Worm (Caenorhabditis elegans): ENCODE data around the gene K09C6.10.

K09C6.10 gene

DNA sequence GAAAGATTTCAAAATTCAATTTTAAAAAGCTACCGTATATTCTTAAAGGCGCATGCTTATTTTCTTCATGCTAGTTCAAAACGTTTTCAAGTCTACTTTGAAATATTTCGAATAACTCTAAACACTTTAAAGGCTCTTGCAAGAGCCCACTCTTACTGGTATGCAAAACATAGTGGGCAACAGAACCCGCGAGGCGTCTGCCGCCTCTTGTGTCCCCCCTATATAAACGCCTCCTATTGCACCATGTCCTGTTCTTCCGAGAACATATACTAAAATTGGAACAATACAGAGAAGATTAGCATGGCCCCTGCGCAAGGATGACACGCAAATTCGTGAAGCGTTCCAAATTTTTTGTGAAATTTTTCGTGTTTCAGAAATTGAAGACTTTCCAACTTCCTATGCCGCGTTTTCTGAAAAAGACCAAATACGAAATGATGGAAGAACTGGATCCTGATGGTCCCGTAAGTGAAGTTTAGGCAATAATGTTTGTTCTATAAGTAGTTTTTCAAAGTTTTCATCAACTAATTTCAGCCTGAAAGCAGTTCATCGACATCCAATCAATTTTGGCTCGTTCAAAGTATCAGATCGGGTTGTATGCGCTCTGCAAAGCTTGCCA lies 19.7 kb downstream of the K09C6.10 start (continued):
- TF ChIP-seq lin-54 (GFP tag; optimal IDR thresholded peaks at IDR 0.05) = no peak

DNA sequence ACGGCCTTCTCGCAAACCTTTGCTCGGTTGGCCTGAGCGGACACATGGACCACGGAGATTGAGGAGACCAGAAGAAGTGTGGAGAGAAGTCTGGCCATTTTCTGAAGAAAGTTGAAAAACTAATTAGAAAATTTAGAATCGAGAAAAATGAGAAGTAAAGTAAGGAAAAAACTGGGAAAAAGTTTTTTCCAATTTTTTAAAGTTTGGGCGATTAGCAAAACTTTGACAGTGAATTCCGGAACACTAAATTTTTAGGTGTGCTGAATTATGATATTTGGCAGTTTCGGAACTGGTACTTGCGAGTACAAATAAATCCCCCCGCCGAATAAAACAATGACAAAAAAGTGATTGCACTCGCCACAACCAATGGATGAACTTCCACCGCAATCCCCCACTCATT lies 27.5 kb downstream of the K09C6.10 start, which contains the start of gene T02B11.3:
T02B11.3 (minus strand) TSS at position 101 of the 400 bp plus-strand sequence.
- TF ChIP-seq Y67H2A.10 (GFP tag; conservative IDR thresholded peaks at IDR 0.05) (no peak), snpc-4 (GFP tag; optimal IDR thresholded peaks at IDR 0.05) (no peak), snpc-4 (tag; optimal IDR thresholded peaks at IDR 0.05) (no peak), ztf-26 (tag; optimal IDR thresholded peaks at IDR 0.05) (no peak), madf-8 (GFP tag; conservative IDR thresholded peaks at IDR 0.05) (no peak), Y95B8A.8 (GFP tag; IDR thresholded peaks at IDR 0.05) (no peak), lsy-27 (tag; optimal IDR thresholded peaks at IDR 0.05; ENCODE audit: borderline replicate concordance, insufficient read depth) (no peak), nhr-80 (tag; optimal IDR thresholded peaks at IDR 0.05) (no peak), aptf-2 (GFP tag; conservative IDR thresholded peaks at IDR 0.05) (no peak), lir-1 (GFP tag; conservative IDR thresholded peaks at IDR 0.05) (no peak), ztf-22 (GFP tag; optimal IDR thresholded peaks at IDR 0.05) (no peak), Y79H2A.3 (GFP tag; conservative IDR thresholded peaks at IDR 0.05) (no peak), mxl-1 (tag; optimal IDR thresholded peaks at IDR 0.05) (no peak), T26A5.8 (tag; optimal IDR thresholded peaks at IDR 0.05) (no peak), rcor-1 (GFP tag; IDR thresholded peaks at IDR 0.05) (no peak), F39B2.1 (GFP tag; IDR thresholded peaks at IDR 0.05) (no peak), gei-17 (GFP tag; optimal IDR thresholded peaks at IDR 0.05) (no peak)

DNA sequence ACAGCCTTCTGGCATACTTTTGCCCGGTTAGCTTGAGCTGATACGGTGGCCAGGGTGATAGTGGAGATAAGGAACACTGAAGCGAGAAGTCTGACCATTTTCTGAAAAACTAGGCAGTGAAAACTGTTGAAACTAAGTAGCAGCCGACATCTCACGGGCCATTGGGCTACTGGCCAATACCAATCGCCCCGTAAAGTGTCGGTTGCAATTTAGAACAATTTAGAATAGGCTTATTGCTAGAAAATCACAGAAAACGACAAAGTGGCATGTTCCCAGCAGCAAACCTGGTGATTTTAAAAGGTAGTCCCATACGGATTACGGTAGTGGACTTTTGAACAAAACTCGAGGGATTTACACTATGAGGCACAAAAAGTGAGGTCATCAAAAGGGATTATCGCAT lies 31.8 kb downstream of the K09C6.10 start, which contains the start of gene T02B11.4:
T02B11.4 (minus strand) TSS at position 101 of the 400 bp plus-strand sequence.
- TF ChIP-seq let-526 (GFP tag; IDR thresholded peaks at IDR 0.05) (no peak), nfya-2 (GFP tag; IDR thresholded peaks at IDR 0.05) (no peak), zim-3 (tag; optimal IDR thresholded peaks at IDR 0.05) (no peak), F10E7.11 (tag; optimal IDR thresholded peaks at IDR 0.05) (no peak), rec-8 (tag; optimal IDR thresholded peaks at IDR 0.05) (no peak), ceh-58 (GFP tag; IDR thresholded peaks at IDR 0.05) (no peak), nhr-27 (tag; optimal IDR thresholded peaks at IDR 0.05) (no peak), B0035.1 (tag; optimal IDR thresholded peaks at IDR 0.05) (no peak), mcd-1 (GFP tag; IDR thresholded peaks at IDR 0.05) (no peak), tbp1 (GFP tag; optimal IDR thresholded peaks at IDR 0.05) (no peak), aptf-2 (GFP tag; conservative IDR thresholded peaks at IDR 0.05) (no peak), ets-4 (GFP tag; optimal IDR thresholded peaks at IDR 0.05) (no peak), unc-62 (GFP tag; optimal IDR thresholded peaks at IDR 0.05) (no peak), ztf-28 (GFP tag; IDR thresholded peaks at IDR 0.05) (no peak), somi-1 (GFP tag; optimal IDR thresholded peaks at IDR 0.05) (no peak), egrh-3 (GFP tag; IDR thresholded peaks at IDR 0.05) (no peak), K12H6.12 (tag; optimal IDR thresholded peaks at IDR 0.05) (no peak), ccch-3 (GFP tag; optimal IDR thresholded peaks at IDR 0.05) (no peak)

DNA sequence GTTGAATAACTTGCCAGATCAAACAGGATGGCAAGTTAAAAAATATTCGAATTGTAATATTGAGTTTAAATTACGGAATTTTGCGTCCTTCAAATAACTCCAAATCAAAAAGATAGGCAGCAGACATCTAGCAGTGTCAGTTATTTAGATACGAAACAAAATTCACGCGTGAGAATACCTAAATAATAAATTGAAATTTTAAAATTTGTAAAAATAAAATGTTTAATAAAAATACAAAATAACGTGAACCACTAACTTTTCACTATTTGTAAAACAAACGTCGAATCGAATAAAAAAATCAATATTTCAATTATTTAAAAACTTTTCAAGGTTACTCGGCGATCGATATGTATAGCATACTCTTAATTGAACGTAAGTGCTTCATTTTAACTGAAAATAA lies 36.7 kb downstream of the K09C6.10 start, which contains the start of gene T02B11.9:
T02B11.9 (plus strand) TSS at position 301 of the 400 bp plus-strand sequence.
- no peak for TF ChIP-seq B0035.1 (tag; optimal IDR thresholded peaks at IDR 0.05)
- no peak for TF ChIP-seq ceh-40 (GFP tag; IDR thresholded peaks at IDR 0.05)
- TF ChIP-seq lir-1 (GFP tag; conservative IDR thresholded peaks at IDR 0.05) = no peak
- no peak for TF ChIP-seq rcor-1 (GFP tag; IDR thresholded peaks at IDR 0.05)
- no peak for TF ChIP-seq ceh-91 (GFP tag; IDR thresholded peaks at IDR 0.05)
- no peak for TF ChIP-seq Y53F4B.3 (GFP tag; IDR thresholded peaks at IDR 0.05)
- no peak for TF ChIP-seq akir-1 (GFP tag; optimal IDR thresholded peaks at IDR 0.05)
- TF ChIP-seq T26A5.8 (tag; optimal IDR thresholded peaks at IDR 0.05) = no peak
- TF ChIP-seq lin-40 (tag; optimal IDR thresholded peaks at IDR 0.05) = no peak
- TF ChIP-seq Y56A3A.18 (GFP tag; IDR thresholded peaks at IDR 0.05) = no peak
- no peak for TF ChIP-seq atf-7 (tag; optimal IDR thresholded peaks at IDR 0.05)
- TF ChIP-seq snpc-1.1 (tag; optimal IDR thresholded peaks at IDR 0.05; ENCODE audit: insufficient read depth) = no peak
- TF ChIP-seq ekl-4 (GFP tag; IDR thresholded peaks at IDR 0.05) = no peak
- no peak for TF ChIP-seq ceh-58 (GFP tag; IDR thresholded peaks at IDR 0.05)
- TF ChIP-seq ztf-26 (tag; optimal IDR thresholded peaks at IDR 0.05) = no peak
- TF ChIP-seq hlh-12 (tag; optimal IDR thresholded peaks at IDR 0.05) = no peak
